Worm (Caenorhabditis elegans) whole organism, young adult: ENCODE data around the gene D1086.18.

Source experiments
- B0336.3 ChIP-seq: fragments of 200-800 bp; sonication (Bioruptor generic); IDR thresholded peaks from 2 replicates; pipeline ENCODE4 v1.3.6; 2022; ENCODE audit warnings: missing genetic modification characterization, missing compliant biosample characterization
- C06A6.2 ChIP-seq: fragments of 200-800 bp; sonication (Bioruptor generic); conservative IDR thresholded peaks from 2 replicates; pipeline ENCODE4 v1.3.6; 2022; ENCODE audit warnings: missing genetic modification characterization, missing compliant biosample characterization
- F22D6.2 ChIP-seq: sonication (generic microtip); optimal IDR thresholded peaks from 2 replicates; lab custom pipeline; 2016; ENCODE audit warnings: mild to moderate bottlenecking, missing genetic modification characterization, missing compliant biosample characterization
- F52B5.7 ChIP-seq: sonication (generic microtip); optimal IDR thresholded peaks from 2 replicates; lab custom pipeline; 2016; ENCODE audit warnings: mild to moderate bottlenecking, missing genetic modification characterization, missing compliant biosample characterization
- F55B11.4 ChIP-seq: sonication (generic microtip); optimal IDR thresholded peaks from 2 replicates; lab custom pipeline; 2016; ENCODE audit warnings: missing compliant biosample characterization, missing genetic modification characterization, borderline replicate concordance; ENCODE audit not compliant: insufficient read depth
- F57C9.4 ChIP-seq: sonication (generic microtip); optimal IDR thresholded peaks from 2 replicates; lab custom pipeline; 2017; ENCODE audit warnings: mild to moderate bottlenecking, missing genetic modification characterization, missing compliant biosample characterization
- T26A5.8 ChIP-seq: sonication (generic microtip); optimal IDR thresholded peaks from 2 replicates; lab custom pipeline; 2016; ENCODE audit warnings: missing genetic modification characterization, missing compliant biosample characterization
- Y53G8AR.9 ChIP-seq: fragments of 200-800 bp; sonication (Bioruptor generic); conservative IDR thresholded peaks from 2 replicates; pipeline ENCODE4 v1.3.6; 2022; ENCODE audit warnings: missing genetic modification reagents, missing genetic modification characterization, missing compliant biosample characterization
- akir-1 ChIP-seq: fragments of 200-800 bp; sonication (Bioruptor generic); optimal IDR thresholded peaks from 2 replicates; lab custom pipeline; 2018; ENCODE audit warnings: mild to moderate bottlenecking, missing genetic modification characterization, moderate library complexity, missing compliant biosample characterization
- aptf-2 ChIP-seq: fragments of 200-800 bp; sonication (Bioruptor generic); conservative IDR thresholded peaks from 2 replicates; pipeline ENCODE4 v1.3.6; 2022; ENCODE audit warnings: missing genetic modification reagents, missing genetic modification characterization, missing compliant biosample characterization
- attf-5 ChIP-seq: fragments of 200-800 bp; sonication (Bioruptor generic); optimal IDR thresholded peaks from 2 replicates; lab custom pipeline; 2018; ENCODE audit warnings: mild to moderate bottlenecking, missing genetic modification characterization, missing compliant biosample characterization
- attf-6 ChIP-seq: fragments of 200-800 bp; sonication (Bioruptor generic); IDR thresholded peaks from 2 replicates; pipeline ENCODE4 v1.3.6; 2022; ENCODE audit warnings: missing genetic modification reagents, missing genetic modification characterization, missing compliant biosample characterization
- cebp-1 ChIP-seq, 2 experiments: fragments of 200-800 bp in 1 of 2; sonication (Bioruptor generic) in 1 of 2; sonication (generic microtip) in 1 of 2; IDR thresholded peaks in 1 of 2; optimal IDR thresholded peaks in 1 of 2; 2 replicates each; pipeline versions ENCODE4 v1.3.6 to Lab custom; 2017 to 2022; ENCODE audit warnings: missing compliant biosample characterization in 2 of 2, missing genetic modification characterization in 2 of 2, mild to moderate bottlenecking in 1 of 2, missing genetic modification reagents in 1 of 2, moderate library complexity in 1 of 2
- ceh-100 ChIP-seq: fragments of 200-800 bp; sonication (Bioruptor generic); IDR thresholded peaks from 2 replicates; pipeline ENCODE4 v1.3.6; 2022; ENCODE audit warnings: missing genetic modification reagents, missing genetic modification characterization, missing compliant biosample characterization
- ceh-27 ChIP-seq: fragments of 200-800 bp; sonication (Bioruptor generic); optimal IDR thresholded peaks from 2 replicates; lab custom pipeline; 2018; ENCODE audit warnings: mild to moderate bottlenecking, missing genetic modification characterization, moderate library complexity, missing compliant biosample characterization
- ceh-58 ChIP-seq: fragments of 200-800 bp; sonication (Bioruptor generic); IDR thresholded peaks from 2 replicates; pipeline ENCODE4 v1.3.6; 2022; ENCODE audit warnings: missing genetic modification characterization, missing compliant biosample characterization
- ceh-79 ChIP-seq: sonication (generic microtip); optimal IDR thresholded peaks from 2 replicates; lab custom pipeline; 2017; ENCODE audit warnings: mild to moderate bottlenecking, missing genetic modification characterization, missing compliant biosample characterization
- chd-7 ChIP-seq: sonication (generic microtip); optimal IDR thresholded peaks from 2 replicates; lab custom pipeline; 2016; ENCODE audit warnings: mild to moderate bottlenecking, missing genetic modification characterization, moderate library complexity, missing compliant biosample characterization
- dox-1 ChIP-seq: fragments of 200-800 bp; sonication (Bioruptor generic); IDR thresholded peaks from 2 replicates; pipeline ENCODE4 v1.3.6; 2022; ENCODE audit warnings: missing genetic modification reagents, missing genetic modification characterization, missing compliant biosample characterization
- dpff-1 ChIP-seq: sonication (generic microtip); optimal IDR thresholded peaks from 2 replicates; lab custom pipeline; 2017; ENCODE audit warnings: mild to moderate bottlenecking, missing genetic modification characterization, missing compliant biosample characterization
- egl-44 ChIP-seq: fragments of 200-800 bp; sonication (Bioruptor generic); IDR thresholded peaks from 2 replicates; pipeline ENCODE4 v1.3.6; 2022; ENCODE audit warnings: missing genetic modification reagents, missing genetic modification characterization, missing compliant biosample characterization
- gei-17 ChIP-seq: fragments of 200-800 bp; sonication (Bioruptor generic); optimal IDR thresholded peaks from 2 replicates; lab custom pipeline; 2018; ENCODE audit warnings: mild to moderate bottlenecking, missing genetic modification characterization, missing compliant biosample characterization
- hlh-12 ChIP-seq: sonication (generic microtip); optimal IDR thresholded peaks from 2 replicates; lab custom pipeline; 2016; ENCODE audit warnings: missing genetic modification characterization, missing compliant biosample characterization
- hlh-26 ChIP-seq: fragments of 200-800 bp; sonication (Bioruptor generic); conservative IDR thresholded peaks from 2 replicates; pipeline ENCODE4 v1.3.6; 2022; ENCODE audit warnings: missing genetic modification reagents, missing genetic modification characterization, missing compliant biosample characterization
- hmg-20 ChIP-seq: fragments of 200-800 bp; sonication (Bioruptor generic); IDR thresholded peaks from 2 replicates; pipeline ENCODE4 v1.3.6; 2022; ENCODE audit warnings: missing genetic modification reagents, missing genetic modification characterization, missing compliant biosample characterization
- hsf-1 ChIP-seq: fragments of 200-800 bp; sonication (Bioruptor generic); IDR thresholded peaks from 2 replicates; pipeline ENCODE4 v1.3.6; 2022; ENCODE audit warnings: missing genetic modification reagents, missing genetic modification characterization, missing compliant biosample characterization
- lag-1 ChIP-seq: fragments of 200-800 bp; sonication (Bioruptor generic); IDR thresholded peaks from 2 replicates; pipeline ENCODE4 v1.3.6; 2022; ENCODE audit warnings: missing genetic modification reagents, missing genetic modification characterization, missing compliant biosample characterization
- let-526 ChIP-seq: fragments of 200-800 bp; sonication (Bioruptor generic); IDR thresholded peaks from 2 replicates; pipeline ENCODE4 v1.3.6; 2022; ENCODE audit warnings: missing genetic modification reagents, missing genetic modification characterization, missing compliant biosample characterization
- let-607 ChIP-seq, 2 experiments: fragments of 200-800 bp in 1 of 2; sonication (Bioruptor generic) in 1 of 2; sonication (generic microtip) in 1 of 2; optimal IDR thresholded peaks; 2 replicates each; lab custom pipeline; 2016 to 2018; ENCODE audit warnings: mild to moderate bottlenecking in 2 of 2, missing compliant biosample characterization in 2 of 2, missing genetic modification characterization in 2 of 2, moderate library complexity in 2 of 2, missing genotype in 1 of 2
- lin-26 ChIP-seq: fragments of 200-800 bp; sonication (Bioruptor generic); IDR thresholded peaks from 2 replicates; pipeline ENCODE4 v1.3.6; 2022; ENCODE audit warnings: missing genetic modification reagents, missing genetic modification characterization, missing compliant biosample characterization
- lin-35 ChIP-seq, 3 experiments: fragments of 150-350 bp in 2 of 3; sonication (generic microtip) in 1 of 3; optimal IDR thresholded peaks; 2 replicates each; lab custom pipeline; 2014 to 2018; ENCODE audit warnings: missing biosample characterization in 3 of 3, missing genetic modification characterization in 3 of 3, missing genetic modification reagents in 3 of 3
- lin-54 ChIP-seq: fragments of 200-800 bp; sonication (Bioruptor generic); optimal IDR thresholded peaks from 2 replicates; lab custom pipeline; 2018; ENCODE audit warnings: mild to moderate bottlenecking, missing genetic modification characterization, missing compliant biosample characterization
- lsy-27 ChIP-seq: sonication (generic microtip); optimal IDR thresholded peaks from 2 replicates; lab custom pipeline; 2017; ENCODE audit warnings: missing genetic modification characterization, mild to moderate bottlenecking, missing compliant biosample characterization, antibody characterized with exemption, missing genotype, borderline replicate concordance; ENCODE audit not compliant: insufficient read depth
- madf-8 ChIP-seq: fragments of 200-800 bp; sonication (Bioruptor generic); conservative IDR thresholded peaks from 2 replicates; pipeline ENCODE4 v1.3.6; 2022; ENCODE audit warnings: missing genetic modification reagents, missing genetic modification characterization, missing compliant biosample characterization
- mes-4 ChIP-seq: sonication (generic microtip); optimal IDR thresholded peaks from 2 replicates; lab custom pipeline; 2016; ENCODE audit warnings: missing genotype, missing genetic modification characterization, missing compliant biosample characterization
- pbrm-1 ChIP-seq: fragments of 200-800 bp; sonication (Bioruptor generic); IDR thresholded peaks from 2 replicates; pipeline ENCODE4 v1.3.6; 2022; ENCODE audit warnings: missing genetic modification reagents, missing genetic modification characterization, missing compliant biosample characterization
- repo-1 ChIP-seq: sonication (generic microtip); optimal IDR thresholded peaks from 2 replicates; lab custom pipeline; 2017; ENCODE audit warnings: mild to moderate bottlenecking, missing genetic modification characterization, missing compliant biosample characterization
- sea-2 ChIP-seq: fragments of 200-800 bp; sonication (Bioruptor generic); IDR thresholded peaks from 2 replicates; pipeline ENCODE4 v1.3.6; 2022; ENCODE audit warnings: missing genetic modification characterization, missing compliant biosample characterization
- snpc-1.3 ChIP-seq: sonication (generic microtip); optimal IDR thresholded peaks from 2 replicates; lab custom pipeline; 2017; ENCODE audit warnings: missing genetic modification characterization, mild to moderate bottlenecking, missing compliant biosample characterization, antibody characterized with exemption, moderate library complexity, missing genotype, missing genetic modification reagents; ENCODE audit not compliant: insufficient read depth
- snpc-3.4 ChIP-seq: sonication (generic microtip); optimal IDR thresholded peaks from 2 replicates; lab custom pipeline; 2017; ENCODE audit warnings: missing genetic modification characterization, mild to moderate bottlenecking, missing compliant biosample characterization, antibody characterized with exemption, moderate library complexity, missing genotype, missing genetic modification reagents
- somi-1 ChIP-seq: fragments of 200-800 bp; sonication (Bioruptor generic); optimal IDR thresholded peaks from 2 replicates; lab custom pipeline; 2018; ENCODE audit warnings: mild to moderate bottlenecking, missing genetic modification characterization, missing compliant biosample characterization
- sptf-2 ChIP-seq: fragments of 200-800 bp; sonication (Bioruptor generic); optimal IDR thresholded peaks from 2 replicates; lab custom pipeline; 2018; ENCODE audit warnings: mild to moderate bottlenecking, missing genetic modification characterization, missing compliant biosample characterization
- tbp1 ChIP-seq: fragments of 200-800 bp; sonication (Bioruptor generic); optimal IDR thresholded peaks from 2 replicates; lab custom pipeline; 2018; ENCODE audit warnings: mild to moderate bottlenecking, missing genetic modification characterization, missing compliant biosample characterization
- zim-3 ChIP-seq: sonication (generic microtip); optimal IDR thresholded peaks from 2 replicates; lab custom pipeline; 2017; ENCODE audit warnings: mild to moderate bottlenecking, missing genetic modification characterization, moderate library complexity, missing compliant biosample characterization
- ztf-18 ChIP-seq: sonication (generic microtip); optimal IDR thresholded peaks from 2 replicates; lab custom pipeline; 2016; ENCODE audit warnings: missing genotype, mild to moderate bottlenecking, missing genetic modification characterization, missing compliant biosample characterization
- ztf-25 ChIP-seq: fragments of 200-800 bp; sonication (Bioruptor generic); IDR thresholded peaks from 2 replicates; pipeline ENCODE4 v1.3.6; 2022; ENCODE audit warnings: missing genetic modification reagents, missing genetic modification characterization, missing compliant biosample characterization
- ztf-6 ChIP-seq: fragments of 200-800 bp; sonication (Bioruptor generic); IDR thresholded peaks from 2 replicates; pipeline ENCODE4 v1.3.6; 2022; ENCODE audit warnings: missing genetic modification reagents, missing genetic modification characterization, missing compliant biosample characterization

D1086.18 gene

ce11 chrV:14092403-14092802 is 6.7 kb downstream of the D1086.18 start, which contains the start of gene D1086.3 (continued):
- TF ChIP-seq B0336.3 (GFP tag; lab: Robert Waterston, UW) = peak; percentile 73
- peak; percentile 5 for TF ChIP-seq ceh-27 (GFP tag; lab: Kevin White, UChicago)
- TF ChIP-seq attf-6 (GFP tag; lab: Robert Waterston, UW) = peak; percentile 93
- TF ChIP-seq sea-2 (GFP tag; lab: Robert Waterston, UW) = no peak
- TF ChIP-seq pbrm-1 = peak; percentile 95
- 0 out of 2 replicates have a peak, but pooled peaks have one; percentile 69 for TF ChIP-seq Y53G8AR.9 (GFP tag; lab: Robert Waterston, UW)
- no peak for TF ChIP-seq gei-17 (GFP tag; lab: Kevin White, UChicago)
- TF ChIP-seq ztf-25 (GFP tag; lab: Robert Waterston, UW) = 0 out of 2 replicates have a peak, but pooled peaks have one; percentile 58
- no peak for TF ChIP-seq F22D6.2 (tag; lab: Kevin White, UChicago)
- no peak for TF ChIP-seq dpff-1 (tag; lab: Kevin White, UChicago)
- TF ChIP-seq aptf-2 (GFP tag; lab: Robert Waterston, UW) = no peak
- peak; percentile 35 for TF ChIP-seq ztf-18 (tag; lab: Kevin White, UChicago)
- no peak for TF ChIP-seq somi-1
- TF ChIP-seq C06A6.2 (GFP tag; lab: Robert Waterston, UW) = no peak
- no peak for TF ChIP-seq lsy-27
- TF ChIP-seq hlh-12 = no peak
- no peak for TF ChIP-seq let-607 (tag; optimal IDR thresholded peaks at IDR 0.05; lab: Kevin White, UChicago)
- no peak for TF ChIP-seq T26A5.8
- no peak for TF ChIP-seq ceh-58 (GFP tag; lab: Robert Waterston, UW)
- peak; percentile 75 for TF ChIP-seq madf-8 (GFP tag; lab: Robert Waterston, UW)
- TF ChIP-seq snpc-1.3 = peak; percentile 93
- TF ChIP-seq F52B5.7 (tag; lab: Kevin White, UChicago) = no peak
- no peak for TF ChIP-seq hsf-1 (GFP tag; lab: Robert Waterston, UW)
- peak; percentile 14 for TF ChIP-seq chd-7 (tag; lab: Kevin White, UChicago)
- TF ChIP-seq hmg-20 (GFP tag; lab: Robert Waterston, UW) = peak; percentile 52; the same call in 1 of the 2 replicates
- TF ChIP-seq mes-4 = no peak
- peak; percentile 67 for TF ChIP-seq ceh-100
- TF ChIP-seq let-526 (GFP tag; lab: Robert Waterston, UW) = no peak
- TF ChIP-seq lag-1 = no peak
- no peak for TF ChIP-seq lin-35 (GFP tag; optimal IDR thresholded peaks at IDR 0.05; lab: Kevin White, UChicago)
- no peak for TF ChIP-seq F57C9.4 (tag; lab: Kevin White, UChicago)
- no peak for TF ChIP-seq hlh-26 (GFP tag; lab: Robert Waterston, UW)
- 0 out of 2 replicates have a peak, but pooled peaks have one; percentile 54 for TF ChIP-seq lin-26 (GFP tag; lab: Robert Waterston, UW)
- TF ChIP-seq F55B11.4 = no peak
- peak; percentile 63 for TF ChIP-seq lin-54 (GFP tag; lab: Kevin White, UChicago)
- no peak for TF ChIP-seq ztf-6 (GFP tag; lab: Robert Waterston, UW)
- TF ChIP-seq akir-1 (GFP tag; lab: Kevin White, UChicago) = no peak
- TF ChIP-seq egl-44 (GFP tag; lab: Robert Waterston, UW) = 0 out of 2 replicates have a peak, but pooled peaks have one; percentile 11
- TF ChIP-seq snpc-3.4 = peak; percentile 98
- no peak for TF ChIP-seq ceh-79
- TF ChIP-seq tbp1 (GFP tag; lab: Kevin White, UChicago) = peak; percentile 80
- TF ChIP-seq sptf-2 (GFP tag; lab: Kevin White, UChicago) = no peak
- no peak for TF ChIP-seq dox-1 (GFP tag; lab: Robert Waterston, UW)
- no peak for TF ChIP-seq zim-3
- peak; percentile 52 for TF ChIP-seq repo-1 (tag; lab: Kevin White, UChicago)
- no peak for TF ChIP-seq cebp-1 (GFP tag; IDR thresholded peaks at IDR 0.05; lab: Robert Waterston, UW)
- TF ChIP-seq cebp-1 (tag; optimal IDR thresholded peaks at IDR 0.05; lab: Kevin White, UChicago) = no peak
- TF ChIP-seq attf-5 (GFP tag; lab: Kevin White, UChicago) = no peak
